Worm (Caenorhabditis elegans) whole organism, young adult: Measurements from ENCODE around the gene Y26G10.4.
A peak's percentile ranks its signal among the peaks of the same experiment; 100 is the strongest.

ENCODE experiments used
- B0019.2 ChIP-seq: fragments of 200-800 bp; sonication (Bioruptor generic); conservative IDR thresholded peaks from 2 replicates; pipeline ENCODE4 v1.3.6; 2022; ENCODE audit warnings: missing genetic modification reagents, missing genetic modification characterization, missing compliant biosample characterization
- B0261.1 ChIP-seq: sonication (generic microtip); optimal IDR thresholded peaks from 2 replicates; lab custom pipeline; 2016; ENCODE audit warnings: mild to moderate bottlenecking, missing genetic modification characterization, moderate library complexity, missing compliant biosample characterization
- B0336.3 ChIP-seq: fragments of 200-800 bp; sonication (Bioruptor generic); IDR thresholded peaks from 2 replicates; pipeline ENCODE4 v1.3.6; 2022; ENCODE audit warnings: missing genetic modification characterization, missing compliant biosample characterization
- C17E4.6 ChIP-seq: fragments of 200-800 bp; sonication (Bioruptor generic); IDR thresholded peaks from 2 replicates; pipeline ENCODE4 v1.3.6; 2022; ENCODE audit warnings: missing genetic modification reagents, missing genetic modification characterization, missing compliant biosample characterization
- D2030.7 ChIP-seq: fragments of 200-800 bp; sonication (Bioruptor generic); IDR thresholded peaks from 2 replicates; pipeline ENCODE4 v1.3.6; 2022; ENCODE audit warnings: missing genetic modification reagents, missing genetic modification characterization, missing compliant biosample characterization
- F23B12.7 ChIP-seq: sonication (generic microtip); optimal IDR thresholded peaks from 2 replicates; lab custom pipeline; 2017; ENCODE audit warnings: missing genetic modification characterization, mild to moderate bottlenecking, missing compliant biosample characterization, antibody characterized with exemption, moderate library complexity; ENCODE audit not compliant: insufficient read depth
- F33H1.4 ChIP-seq: fragments of 200-800 bp; sonication (Bioruptor generic); IDR thresholded peaks from 2 replicates; pipeline ENCODE4 v1.3.6; 2022; ENCODE audit warnings: missing genetic modification reagents, missing genetic modification characterization, missing compliant biosample characterization
- F49E8.2 ChIP-seq: sonication (generic microtip); optimal IDR thresholded peaks from 3 replicates; lab custom pipeline; 2017; ENCODE audit warnings: missing genetic modification characterization, mild to moderate bottlenecking, missing compliant biosample characterization, antibody characterized with exemption, moderate library complexity; ENCODE audit not compliant: insufficient read depth
- F55B11.4 ChIP-seq: sonication (generic microtip); optimal IDR thresholded peaks from 2 replicates; lab custom pipeline; 2016; ENCODE audit warnings: missing compliant biosample characterization, missing genetic modification characterization, borderline replicate concordance; ENCODE audit not compliant: insufficient read depth
- T26A5.8 ChIP-seq: sonication (generic microtip); optimal IDR thresholded peaks from 2 replicates; lab custom pipeline; 2016; ENCODE audit warnings: missing genetic modification characterization, missing compliant biosample characterization
- Y67H2A.10 ChIP-seq: fragments of 200-800 bp; sonication (Bioruptor generic); conservative IDR thresholded peaks from 2 replicates; pipeline ENCODE4 v1.3.6; 2022; ENCODE audit warnings: missing genetic modification reagents, missing genetic modification characterization, missing compliant biosample characterization
- ama-1 ChIP-seq, 3 experiments: fragments of 150-350 bp in 1 of 3; sonication (generic microtip) in 2 of 3; optimal IDR thresholded peaks; 2 replicates each; lab custom pipeline; 2014 to 2018; ENCODE audit warnings: missing biosample characterization in 2 of 3, missing genetic modification characterization in 2 of 3, missing genetic modification reagents in 2 of 3
- aptf-2 ChIP-seq: fragments of 200-800 bp; sonication (Bioruptor generic); conservative IDR thresholded peaks from 2 replicates; pipeline ENCODE4 v1.3.6; 2022; ENCODE audit warnings: missing genetic modification reagents, missing genetic modification characterization, missing compliant biosample characterization
- atf-7 ChIP-seq: sonication (generic microtip); optimal IDR thresholded peaks from 2 replicates; lab custom pipeline; 2017; ENCODE audit warnings: mild to moderate bottlenecking, missing genetic modification characterization, missing compliant biosample characterization
- athp-1 ChIP-seq: sonication (generic microtip); optimal IDR thresholded peaks from 2 replicates; lab custom pipeline; 2017; ENCODE audit warnings: mild to moderate bottlenecking, missing genetic modification characterization, missing compliant biosample characterization
- attf-5 ChIP-seq: fragments of 200-800 bp; sonication (Bioruptor generic); optimal IDR thresholded peaks from 2 replicates; lab custom pipeline; 2018; ENCODE audit warnings: mild to moderate bottlenecking, missing genetic modification characterization, missing compliant biosample characterization
- ceh-58 ChIP-seq: fragments of 200-800 bp; sonication (Bioruptor generic); IDR thresholded peaks from 2 replicates; pipeline ENCODE4 v1.3.6; 2022; ENCODE audit warnings: missing genetic modification characterization, missing compliant biosample characterization
- ceh-91 ChIP-seq: fragments of 200-800 bp; sonication (Bioruptor generic); IDR thresholded peaks from 2 replicates; pipeline ENCODE4 v1.3.6; 2022; ENCODE audit warnings: missing genetic modification reagents, missing genetic modification characterization, missing compliant biosample characterization
- dox-1 ChIP-seq: fragments of 200-800 bp; sonication (Bioruptor generic); IDR thresholded peaks from 2 replicates; pipeline ENCODE4 v1.3.6; 2022; ENCODE audit warnings: missing genetic modification reagents, missing genetic modification characterization, missing compliant biosample characterization
- dpl-1 ChIP-seq: fragments of 150-350 bp; optimal IDR thresholded peaks from 2 replicates; lab custom pipeline; 2014; ENCODE audit warnings: missing biosample characterization, missing genetic modification reagents, missing genetic modification characterization
- efl-1 ChIP-seq: fragments of 150-350 bp; optimal IDR thresholded peaks from 2 replicates; lab custom pipeline; 2014; ENCODE audit warnings: missing biosample characterization, missing genetic modification reagents, missing genetic modification characterization
- egl-44 ChIP-seq: fragments of 200-800 bp; sonication (Bioruptor generic); IDR thresholded peaks from 2 replicates; pipeline ENCODE4 v1.3.6; 2022; ENCODE audit warnings: missing genetic modification reagents, missing genetic modification characterization, missing compliant biosample characterization
- hmg-20 ChIP-seq: fragments of 200-800 bp; sonication (Bioruptor generic); IDR thresholded peaks from 2 replicates; pipeline ENCODE4 v1.3.6; 2022; ENCODE audit warnings: missing genetic modification reagents, missing genetic modification characterization, missing compliant biosample characterization
- let-607 ChIP-seq, 2 experiments: fragments of 200-800 bp in 1 of 2; sonication (Bioruptor generic) in 1 of 2; sonication (generic microtip) in 1 of 2; optimal IDR thresholded peaks; 2 replicates each; lab custom pipeline; 2016 to 2018; ENCODE audit warnings: mild to moderate bottlenecking in 2 of 2, missing compliant biosample characterization in 2 of 2, missing genetic modification characterization in 2 of 2, moderate library complexity in 2 of 2, missing genotype in 1 of 2
- lsl-1 ChIP-seq: fragments of 200-800 bp; sonication (Bioruptor generic); optimal IDR thresholded peaks from 2 replicates; lab custom pipeline; 2018; ENCODE audit warnings: mild to moderate bottlenecking, missing genetic modification characterization, moderate library complexity, missing compliant biosample characterization
- madf-10 ChIP-seq: sonication (generic microtip); optimal IDR thresholded peaks from 2 replicates; lab custom pipeline; 2016; ENCODE audit warnings: mild to moderate bottlenecking, missing genetic modification characterization, missing compliant biosample characterization
- madf-6 ChIP-seq: fragments of 200-800 bp; sonication (Bioruptor generic); IDR thresholded peaks from 2 replicates; pipeline ENCODE4 v1.3.6; 2022; ENCODE audit warnings: missing genetic modification reagents, missing genetic modification characterization, missing compliant biosample characterization
- madf-8 ChIP-seq: fragments of 200-800 bp; sonication (Bioruptor generic); conservative IDR thresholded peaks from 2 replicates; pipeline ENCODE4 v1.3.6; 2022; ENCODE audit warnings: missing genetic modification reagents, missing genetic modification characterization, missing compliant biosample characterization
- nfya-1 ChIP-seq: sonication (generic microtip); optimal IDR thresholded peaks from 2 replicates; lab custom pipeline; 2017; ENCODE audit warnings: antibody characterized with exemption, missing compliant biosample characterization, missing genetic modification characterization, borderline replicate concordance; ENCODE audit not compliant: insufficient read depth
- nfya-2 ChIP-seq: fragments of 200-800 bp; sonication (Bioruptor generic); IDR thresholded peaks from 2 replicates; pipeline ENCODE4 v1.3.6; 2022; ENCODE audit warnings: missing genetic modification reagents, missing genetic modification characterization, missing compliant biosample characterization
- rec-8 ChIP-seq, 2 experiments: sonication (generic microtip); optimal IDR thresholded peaks; 2 replicates each; lab custom pipeline; 2016; ENCODE audit warnings: mild to moderate bottlenecking in 2 of 2, missing genetic modification characterization in 2 of 2, missing genetic modification reagents in 2 of 2, missing genotype in 2 of 2, missing biosample characterization in 1 of 2, missing compliant biosample characterization in 1 of 2, moderate library complexity in 1 of 2
- rpc-1 ChIP-seq, 2 experiments: fragments of 150-350 bp in 1 of 2; sonication (generic microtip) in 1 of 2; optimal IDR thresholded peaks; 2 replicates each; lab custom pipeline; 2014 to 2018; ENCODE audit warnings: missing biosample characterization in 1 of 2, missing genetic modification characterization in 1 of 2, missing genetic modification reagents in 1 of 2, missing genotype in 1 of 2
- sdz-38 ChIP-seq: sonication (generic microtip); optimal IDR thresholded peaks from 2 replicates; lab custom pipeline; 2016; ENCODE audit warnings: missing genotype, missing genetic modification characterization, missing compliant biosample characterization
- snpc-1.3 ChIP-seq: sonication (generic microtip); optimal IDR thresholded peaks from 2 replicates; lab custom pipeline; 2017; ENCODE audit warnings: missing genetic modification characterization, mild to moderate bottlenecking, missing compliant biosample characterization, antibody characterized with exemption, moderate library complexity, missing genotype, missing genetic modification reagents; ENCODE audit not compliant: insufficient read depth
- snpc-4 ChIP-seq, 5 experiments: fragments of 150-350 bp in 1 of 5; sonication (generic microtip) in 4 of 5; optimal IDR thresholded peaks; 2 replicates each; lab custom pipeline; 2014 to 2018; ENCODE audit warnings: missing genetic modification characterization in 5 of 5, missing biosample characterization in 3 of 5, antibody characterized with exemption in 2 of 5, mild to moderate bottlenecking in 2 of 5, missing compliant biosample characterization in 2 of 5, missing genotype in 2 of 5, moderate library complexity in 2 of 5, missing genetic modification reagents in 1 of 5
- tbp1 ChIP-seq: fragments of 200-800 bp; sonication (Bioruptor generic); optimal IDR thresholded peaks from 2 replicates; lab custom pipeline; 2018; ENCODE audit warnings: mild to moderate bottlenecking, missing genetic modification characterization, missing compliant biosample characterization
- tbx-9 ChIP-seq: sonication (generic microtip); optimal IDR thresholded peaks from 2 replicates; lab custom pipeline; 2016; ENCODE audit warnings: borderline replicate concordance, missing genetic modification characterization, inconsistent platforms, missing compliant biosample characterization
- unc-130 ChIP-seq: sonication (generic microtip); optimal IDR thresholded peaks from 2 replicates; lab custom pipeline; 2016; ENCODE audit warnings: missing genetic modification reagents, missing genetic modification characterization, missing compliant biosample characterization
- unc-62 ChIP-seq: fragments of 150-350 bp; optimal IDR thresholded peaks from 2 replicates; lab custom pipeline; 2014; ENCODE audit warnings: missing biosample characterization, missing genetic modification reagents, missing genetic modification characterization
- xnd-1 ChIP-seq: sonication (generic microtip); optimal IDR thresholded peaks from 2 replicates; lab custom pipeline; 2016; ENCODE audit warnings: missing genotype, missing genetic modification reagents, missing genetic modification characterization, missing compliant biosample characterization
- zfh-2 ChIP-seq: fragments of 200-800 bp; sonication (Bioruptor generic); conservative IDR thresholded peaks from 2 replicates; pipeline ENCODE4 v1.3.6; 2022; ENCODE audit warnings: missing genetic modification reagents, missing genetic modification characterization, missing compliant biosample characterization
- ztf-22 ChIP-seq: fragments of 200-800 bp; sonication (Bioruptor generic); optimal IDR thresholded peaks from 2 replicates; lab custom pipeline; 2018; ENCODE audit warnings: mild to moderate bottlenecking, missing genetic modification characterization, moderate library complexity, missing compliant biosample characterization
- ztf-26 ChIP-seq: sonication (generic microtip); optimal IDR thresholded peaks from 2 replicates; lab custom pipeline; 2017; ENCODE audit warnings: missing genetic modification characterization, missing compliant biosample characterization
- ztf-6 ChIP-seq: fragments of 200-800 bp; sonication (Bioruptor generic); IDR thresholded peaks from 2 replicates; pipeline ENCODE4 v1.3.6; 2022; ENCODE audit warnings: missing genetic modification reagents, missing genetic modification characterization, missing compliant biosample characterization

Gene Y26G10.4

DNA sequence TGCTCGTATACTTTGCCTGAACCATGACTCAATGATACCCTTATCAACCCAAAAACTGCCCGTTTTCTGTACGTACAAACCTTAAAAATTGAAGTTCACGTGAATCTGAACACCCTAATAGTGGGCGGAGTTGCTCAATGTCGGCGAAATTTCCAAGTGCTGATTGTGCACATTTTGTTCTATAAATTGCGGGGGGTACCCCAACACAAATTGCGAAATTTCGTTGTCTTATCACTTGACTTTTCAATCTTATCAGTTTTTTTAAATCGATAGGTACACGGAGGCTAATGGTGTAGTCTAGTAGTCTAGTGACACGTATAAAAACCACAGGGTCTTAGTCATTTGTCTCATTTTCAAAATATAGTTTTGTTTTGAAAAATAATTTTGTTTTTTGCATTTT, 39.8 kb downstream of the Y26G10.4 start, which contains the start of gene fbxa-108 (continued):
- TF ChIP-seq snpc-1.3 (tag; lab: Kevin White, UChicago) (no peak), xnd-1 (tag; lab: Kevin White, UChicago) (no peak), athp-1 (tag; lab: Kevin White, UChicago) (no peak), snpc-4 (GFP tag; optimal IDR thresholded peaks at IDR 0.05; lab: Kevin White, UChicago) (no peak), snpc-4 (tag; optimal IDR thresholded peaks at IDR 0.05; lab: Kevin White, UChicago) (peak in 3 of 4 experiments; percentile 45 to 71 (median 61)), B0019.2 (GFP tag; lab: Robert Waterston, UW) (no peak), unc-130 (no peak), efl-1 (no peak), egl-44 (0 out of 2 replicates have a peak, but pooled peaks have one; percentile 46), B0261.1 (tag; lab: Kevin White, UChicago) (no peak), unc-62 (GFP tag; lab: Kevin White, UChicago) (peak; percentile 17), nfya-1 (tag; lab: Kevin White, UChicago) (no peak), Y67H2A.10 (GFP tag; lab: Robert Waterston, UW) (no peak), rpc-1 (optimal IDR thresholded peaks at IDR 0.05; lab: Kevin White, UChicago) (no peak), rpc-1 (tag; optimal IDR thresholded peaks at IDR 0.05; lab: Kevin White, UChicago) (no peak), madf-10 (tag; lab: Kevin White, UChicago) (peak; percentile 33), tbp1 (GFP tag; lab: Kevin White, UChicago) (peak; percentile 22), lsl-1 (no peak), dox-1 (GFP tag; lab: Robert Waterston, UW) (peak; percentile 55; the same call in 1 of the 2 replicates), C17E4.6 (GFP tag; lab: Robert Waterston, UW) (no peak), sdz-38 (tag; lab: Kevin White, UChicago) (no peak), nfya-2 (GFP tag; lab: Robert Waterston, UW) (no peak), ama-1 (optimal IDR thresholded peaks at IDR 0.05; lab: Kevin White, UChicago) (no peak), ama-1 (GFP tag; optimal IDR thresholded peaks at IDR 0.05; lab: Kevin White, UChicago) (no peak), F55B11.4 (tag; lab: Kevin White, UChicago) (no peak), D2030.7 (GFP tag; lab: Robert Waterston, UW) (no peak), ztf-22 (GFP tag; lab: Kevin White, UChicago) (peak; percentile 79), ztf-26 (tag; lab: Kevin White, UChicago) (no peak), attf-5 (GFP tag; lab: Kevin White, UChicago) (peak; percentile 13), hmg-20 (GFP tag; lab: Robert Waterston, UW) (no peak), ceh-58 (no peak), dpl-1 (GFP tag; lab: Kevin White, UChicago) (no peak), F49E8.2 (tag; lab: Kevin White, UChicago) (no peak), madf-8 (GFP tag; lab: Robert Waterston, UW) (no peak), zfh-2 (GFP tag; lab: Robert Waterston, UW) (no peak), B0336.3 (GFP tag; lab: Robert Waterston, UW) (peak; percentile 64)

DNA sequence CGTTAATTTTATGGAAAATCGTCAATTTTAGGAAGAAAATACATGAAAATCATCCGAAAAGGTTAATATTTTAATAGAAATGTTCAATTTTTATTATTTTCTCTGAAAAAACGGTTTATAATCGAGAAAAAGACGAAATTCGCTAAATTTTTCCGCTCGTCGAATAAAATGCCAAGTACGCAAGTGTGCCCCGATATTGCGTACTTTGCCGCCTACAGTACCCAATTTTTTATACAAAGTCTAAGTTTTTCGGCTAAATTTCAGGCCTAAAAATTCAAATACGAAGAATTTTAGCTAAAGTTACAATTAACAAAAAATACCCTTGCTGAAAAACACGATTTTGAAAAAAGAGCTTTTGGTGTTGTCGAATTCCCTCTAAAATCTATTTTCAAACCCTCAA, 40.2 kb downstream of the Y26G10.4 start:
- TF ChIP-seq ceh-91 (GFP tag; lab: Robert Waterston, UW), result 0 out of 2 replicates have a peak, but pooled peaks have one; percentile 16
- peak; percentile 88 for TF ChIP-seq lsl-1
- TF ChIP-seq tbx-9 (tag; lab: Kevin White, UChicago), result no peak
- TF ChIP-seq atf-7 (tag; lab: Kevin White, UChicago), result no peak
- TF ChIP-seq rec-8 (tag; optimal IDR thresholded peaks at IDR 0.05; lab: Kevin White, UChicago), result no peak
- peak; percentile 63 for TF ChIP-seq madf-6
- TF ChIP-seq ztf-6 (GFP tag; lab: Robert Waterston, UW), result no peak
- no peak for TF ChIP-seq F33H1.4 (GFP tag; lab: Robert Waterston, UW)
- TF ChIP-seq xnd-1 (tag; lab: Kevin White, UChicago), result peak; percentile 56
- TF ChIP-seq Y67H2A.10 (GFP tag; lab: Robert Waterston, UW), result no peak
- TF ChIP-seq aptf-2 (GFP tag; lab: Robert Waterston, UW), result no peak
- no peak for TF ChIP-seq let-607 (tag; optimal IDR thresholded peaks at IDR 0.05; lab: Kevin White, UChicago)
- TF ChIP-seq madf-8 (GFP tag; lab: Robert Waterston, UW), result no peak
- no peak for TF ChIP-seq F23B12.7
- TF ChIP-seq T26A5.8, result no peak
- peak; percentile 48 for TF ChIP-seq D2030.7 (GFP tag; lab: Robert Waterston, UW)
